Fruit fly (Drosophila melanogaster) whole organism, larva: ENCODE results near the gene CG8837.
A peak's percentile ranks its signal among the peaks of the same experiment; 100 is the strongest.

ENCODE experiments used
- noc ChIP-seq: fragments of 200-800 bp; sonication (Bioruptor generic); optimal IDR thresholded peaks from 3 replicates; lab custom pipeline; 2019; ENCODE audit warnings: missing biosample characterization, mild to moderate bottlenecking, missing genetic modification characterization, moderate library complexity

CG8837 gene

DNA sequence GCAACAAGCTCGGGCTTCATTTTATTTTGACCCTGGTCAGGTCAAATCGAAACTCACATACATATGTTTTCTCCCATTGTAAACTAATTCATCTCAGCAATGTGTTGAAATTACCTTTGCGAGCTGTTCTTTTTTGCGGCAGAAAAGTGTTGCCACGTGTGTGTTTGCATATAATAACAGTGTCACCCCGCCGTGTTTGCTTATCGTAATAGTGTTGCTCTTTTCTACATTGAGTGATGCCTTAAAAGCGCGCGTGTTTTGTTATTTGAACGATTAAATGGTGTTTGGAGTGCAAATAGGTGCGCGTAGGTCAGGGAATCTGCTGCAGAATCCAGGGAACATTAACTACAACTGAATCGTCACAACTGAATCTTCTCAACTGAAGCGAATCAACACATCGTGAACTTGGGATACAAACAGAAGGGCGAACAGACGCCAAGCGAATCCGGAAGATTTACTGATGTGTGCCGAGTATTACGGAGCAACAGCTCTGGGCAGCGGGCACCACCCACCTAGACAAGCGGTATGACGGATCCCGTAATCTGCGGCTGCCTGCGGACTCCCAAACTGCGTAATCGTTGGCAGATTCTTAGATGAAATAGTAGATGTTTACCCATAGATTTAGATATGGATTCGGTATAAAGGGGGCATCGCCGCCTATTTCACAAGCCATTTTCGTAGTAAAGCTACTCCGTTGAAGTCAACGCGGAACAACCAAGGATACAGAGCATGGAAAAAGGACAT is 11.3 kb upstream of the CG8837 start, which contains the start of gene CG15406:
CG15406 (plus strand) TSS at position 694 of the 744 bp plus-strand sequence.
- no peak for TF ChIP-seq noc

DNA sequence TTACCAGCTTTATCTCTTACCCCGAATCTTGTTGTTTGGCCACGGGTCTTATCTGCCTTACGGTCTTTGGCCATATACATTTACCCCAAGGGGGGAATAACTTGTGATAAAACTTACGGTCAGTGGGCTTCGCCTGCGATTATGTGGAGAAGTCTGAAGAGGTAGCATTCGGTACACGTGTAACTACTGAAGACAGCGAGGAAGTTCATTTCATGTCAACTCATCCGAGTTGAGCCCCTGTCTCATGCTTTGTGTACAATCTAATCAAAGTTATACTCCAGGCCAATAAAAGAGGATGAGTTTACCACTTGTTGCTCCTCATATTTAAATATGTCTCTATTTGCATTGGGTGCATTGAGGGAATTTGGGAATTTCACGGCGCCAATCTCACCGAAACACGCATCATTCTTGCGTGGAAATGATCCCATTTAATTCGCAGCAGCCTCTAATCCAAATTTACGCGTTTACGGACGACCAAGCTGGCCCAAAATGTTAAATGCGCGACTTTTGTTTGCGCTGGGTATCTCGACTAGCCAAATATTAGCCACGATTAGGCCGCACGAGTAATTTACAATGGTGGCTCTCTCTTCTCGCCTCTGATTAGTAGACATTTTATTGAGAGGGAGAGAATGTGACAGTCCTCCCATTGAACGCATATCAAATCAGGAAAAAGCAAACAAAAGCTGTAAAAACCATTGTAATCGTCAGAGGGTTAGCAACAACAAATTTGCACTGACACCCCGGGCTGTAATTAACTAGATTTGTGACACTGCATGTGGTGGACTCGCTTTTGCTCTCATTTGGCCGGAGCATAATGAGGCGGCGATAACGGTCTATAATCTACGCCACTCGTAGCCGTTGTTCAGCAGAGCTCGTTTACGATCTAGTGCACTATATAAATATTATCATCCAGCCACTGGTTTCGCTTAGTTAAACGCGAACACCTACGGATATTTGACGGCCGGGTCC is 3.6 kb downstream of the CG8837 start, which contains the start of gene CG33281:
CG33281 (plus strand) TSS at position 919 of the 969 bp plus-strand sequence.
- peak; percentile 80 for TF ChIP-seq noc

DNA sequence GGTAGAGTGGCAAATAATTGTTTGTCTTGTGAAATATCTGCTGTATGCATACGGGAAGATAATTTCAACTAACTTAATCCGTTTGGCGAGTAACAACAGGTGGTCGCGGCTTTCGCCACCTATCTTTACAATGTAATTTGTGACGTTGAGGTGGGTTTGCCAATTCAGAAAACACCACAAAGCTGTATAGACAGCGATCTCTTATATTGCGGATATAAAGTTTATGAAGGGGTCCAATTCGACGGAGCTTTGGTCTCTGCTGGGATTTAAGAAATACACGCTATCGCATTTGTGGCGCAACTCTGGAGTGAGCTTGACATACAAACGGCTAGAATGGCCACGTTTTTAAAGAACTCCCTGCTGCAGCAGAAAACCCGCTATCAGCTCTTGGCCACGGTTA is 7.6 kb downstream of the CG8837 start, which contains the start of gene CG33282:
CG33282 (plus strand) TSS at position 301 of the 400 bp plus-strand sequence.
- no peak for TF ChIP-seq noc

DNA sequence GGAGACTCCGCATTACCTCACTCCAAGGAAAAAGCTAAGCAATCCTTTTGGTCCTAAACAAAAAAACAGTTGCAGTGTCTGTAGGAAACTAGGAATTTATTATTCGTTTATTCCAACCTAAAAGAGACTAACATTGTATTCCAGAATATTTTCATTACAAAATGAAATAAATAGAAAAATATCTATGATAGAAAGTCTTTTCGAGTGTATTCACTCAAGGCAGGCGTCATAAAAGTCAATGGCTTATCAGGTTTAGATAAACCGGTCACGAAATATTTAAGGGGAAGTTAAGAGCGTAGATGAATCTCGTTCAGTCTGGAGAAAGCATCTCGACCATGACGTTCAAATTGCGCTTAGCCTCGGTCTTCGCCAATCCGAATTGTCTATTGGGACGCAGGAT is 10.6 kb downstream of the CG8837 start, which contains the start of gene CG3285:
CG3285 (plus strand) TSS at position 301 of the 400 bp plus-strand sequence.
- TF ChIP-seq noc: no peak

DNA sequence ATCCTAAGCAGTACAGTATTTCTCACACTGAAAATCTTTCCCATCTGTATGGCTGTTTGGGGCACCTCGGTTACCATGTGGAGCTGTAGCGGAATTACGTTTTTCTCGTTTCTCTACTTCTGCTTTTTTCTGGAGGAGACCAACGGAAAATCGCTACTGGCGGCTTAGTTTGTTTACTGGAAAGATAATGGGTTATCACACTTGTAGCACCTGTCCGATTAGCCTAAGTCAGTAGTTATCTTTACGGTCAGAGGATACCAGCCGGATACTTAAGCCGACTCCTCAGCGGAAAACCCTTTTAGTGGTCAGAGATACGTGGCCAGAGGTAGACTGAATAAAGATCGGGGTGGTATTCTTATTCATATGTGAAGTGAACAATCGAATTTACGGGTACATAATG is 12.5 kb downstream of the CG8837 start, which contains the start of gene CG15408:
CG15408 (plus strand) TSS at position 301 of the 400 bp plus-strand sequence.
- TF ChIP-seq noc: no peak

DNA sequence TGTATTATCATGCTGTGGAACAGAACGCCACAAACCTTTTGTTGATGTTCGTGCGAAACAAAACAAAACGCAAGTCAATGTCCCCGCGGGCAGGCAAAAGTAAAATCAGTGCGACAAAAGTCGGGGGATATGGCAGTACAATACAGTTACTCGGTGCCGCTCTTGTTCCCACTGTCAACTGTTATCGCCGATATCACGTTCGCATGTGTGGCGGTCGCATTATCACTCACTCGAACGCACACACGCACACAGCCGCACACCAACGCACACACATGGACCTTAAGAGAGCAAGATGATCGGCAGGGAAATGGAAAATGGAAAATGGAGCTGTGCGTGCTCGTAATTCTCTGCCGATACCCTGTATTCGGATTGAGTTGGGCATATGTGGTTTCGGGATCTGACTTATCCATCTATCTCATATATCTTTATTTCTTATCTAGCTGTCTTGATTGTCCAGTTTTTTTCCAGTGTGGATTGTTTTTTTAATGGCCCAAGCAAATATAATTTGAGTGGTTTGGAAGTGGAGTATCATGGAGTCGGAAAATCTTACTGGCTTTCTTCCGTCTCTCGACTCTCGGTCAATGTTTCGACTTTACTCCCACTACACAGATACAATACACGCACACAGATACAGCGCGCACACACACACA is 18.6 kb downstream of the CG8837 start:
- TF ChIP-seq noc: no peak

DNA sequence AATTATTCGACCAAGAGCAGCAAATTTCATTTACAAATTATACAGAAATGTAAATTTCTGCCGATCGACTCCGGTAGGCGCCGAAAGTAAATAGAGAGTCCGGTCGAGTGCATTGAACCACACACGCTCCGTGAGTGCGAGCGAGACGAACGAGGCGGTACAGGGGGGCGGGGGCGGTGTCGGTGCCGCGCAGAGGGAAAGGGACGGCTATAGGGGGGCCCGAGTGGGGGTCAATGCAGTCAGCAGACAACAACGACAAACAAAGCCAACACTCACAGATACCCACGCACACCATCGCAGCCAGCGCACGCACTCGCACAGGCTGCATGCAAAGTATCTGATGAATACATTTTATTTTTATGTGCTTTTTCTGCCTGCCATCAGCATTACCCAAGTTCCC is 19.4 kb downstream of the CG8837 start:
- TF ChIP-seq noc: no peak

DNA sequence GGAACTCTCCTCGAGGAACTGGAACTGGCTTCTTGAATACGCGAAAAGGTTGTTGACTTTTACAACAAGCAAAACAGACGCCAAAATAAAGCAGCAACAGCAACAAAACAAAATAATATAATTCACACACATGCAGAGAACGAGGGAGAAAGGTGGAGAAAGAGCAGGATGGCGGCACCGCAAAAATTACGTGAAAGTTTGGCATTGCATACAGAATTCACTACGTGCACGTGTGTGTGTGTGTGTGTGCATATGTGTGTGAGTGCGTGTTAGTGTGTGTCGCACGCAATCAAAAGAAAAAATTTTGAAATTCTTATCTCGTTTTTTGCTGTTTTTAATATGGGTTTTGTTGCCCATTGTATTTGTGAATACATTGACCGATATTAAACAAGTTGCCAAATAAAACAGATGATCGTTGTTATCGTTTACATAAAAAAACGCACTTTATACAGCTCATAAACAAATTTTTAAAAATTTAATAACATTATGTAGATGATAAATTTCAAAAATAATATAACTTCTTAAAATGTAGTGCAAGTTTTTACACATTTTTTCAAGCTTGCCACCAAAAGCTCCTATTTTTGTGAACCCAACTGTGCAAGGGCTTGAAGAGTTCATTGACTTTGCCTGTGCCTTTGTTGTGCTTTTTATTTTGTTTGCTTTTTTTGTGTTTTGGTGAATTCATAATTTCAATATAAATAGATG is 21.3 kb downstream of the CG8837 start:
- TF ChIP-seq noc: peak; percentile 55

DNA sequence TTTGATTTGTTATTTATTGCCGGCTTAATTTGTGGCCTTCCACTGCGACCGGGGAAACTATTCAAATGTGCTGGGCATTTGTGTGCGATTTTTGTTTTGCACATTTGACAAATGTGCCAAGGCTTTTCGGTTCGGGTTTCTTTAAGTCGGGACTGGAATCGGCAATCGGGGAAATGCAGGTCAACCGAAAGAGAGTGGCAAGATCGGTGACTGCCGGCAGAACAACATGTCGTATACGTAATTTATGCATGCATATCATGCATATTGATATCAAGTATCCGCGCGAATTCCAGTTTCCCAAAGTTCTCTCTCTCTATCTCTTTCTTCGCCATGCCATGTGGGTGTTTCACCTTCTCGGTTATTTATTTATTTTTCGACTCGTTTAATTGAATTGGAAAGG is 22.3 kb downstream of the CG8837 start:
- TF ChIP-seq noc: no peak

DNA sequence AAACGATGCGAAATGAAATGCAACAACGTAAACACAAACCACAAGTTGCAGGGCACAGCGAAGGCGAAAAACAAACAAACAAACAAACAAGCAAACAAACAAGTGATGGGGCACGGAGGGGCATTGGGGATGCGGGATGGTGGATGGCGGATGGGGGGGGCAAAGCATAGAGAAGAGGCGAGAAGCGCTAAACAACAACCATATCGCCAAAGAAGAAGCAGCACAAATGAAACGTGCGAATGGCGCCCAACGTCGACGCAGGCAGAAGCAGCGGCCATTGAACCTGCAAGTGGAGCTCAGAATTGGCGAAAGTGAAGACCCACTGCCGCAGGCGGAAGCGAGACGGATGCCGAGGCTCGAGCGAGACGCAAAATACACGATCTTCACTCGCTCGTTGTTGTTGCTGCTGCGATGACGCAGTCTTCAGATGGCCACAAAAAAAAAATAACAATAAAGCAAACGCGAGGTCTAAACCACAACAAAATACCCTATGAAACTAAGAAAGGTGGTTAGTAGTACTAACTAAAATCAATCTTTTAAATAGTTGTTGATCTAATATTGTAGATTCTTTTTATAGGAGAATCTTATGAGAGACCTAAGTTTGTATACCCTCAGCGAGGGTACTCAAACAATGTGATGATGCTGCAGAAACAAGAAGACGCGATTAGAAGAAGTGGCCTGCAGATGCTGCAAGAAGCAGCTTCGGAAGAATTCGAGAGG is 25.9 kb downstream of the CG8837 start:
- no peak for TF ChIP-seq noc

DNA sequence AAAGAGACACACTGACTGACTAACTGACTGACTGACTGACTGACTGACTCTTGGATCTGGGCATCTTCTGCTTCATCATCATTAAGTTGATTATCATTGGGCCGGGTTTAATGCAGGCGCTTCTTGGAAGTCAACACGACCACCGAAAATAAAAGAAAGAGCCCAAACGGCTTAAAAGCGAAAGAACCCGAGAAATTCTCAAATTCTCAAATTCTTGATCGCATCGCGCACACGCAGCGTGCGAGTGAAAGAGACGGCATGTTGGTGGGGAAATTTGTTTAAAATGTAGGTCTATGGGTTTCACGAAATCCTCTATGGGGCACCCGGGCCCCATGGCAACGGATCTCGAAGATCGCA is 26.4 kb downstream of the CG8837 start:
- TF ChIP-seq noc: no peak

DNA sequence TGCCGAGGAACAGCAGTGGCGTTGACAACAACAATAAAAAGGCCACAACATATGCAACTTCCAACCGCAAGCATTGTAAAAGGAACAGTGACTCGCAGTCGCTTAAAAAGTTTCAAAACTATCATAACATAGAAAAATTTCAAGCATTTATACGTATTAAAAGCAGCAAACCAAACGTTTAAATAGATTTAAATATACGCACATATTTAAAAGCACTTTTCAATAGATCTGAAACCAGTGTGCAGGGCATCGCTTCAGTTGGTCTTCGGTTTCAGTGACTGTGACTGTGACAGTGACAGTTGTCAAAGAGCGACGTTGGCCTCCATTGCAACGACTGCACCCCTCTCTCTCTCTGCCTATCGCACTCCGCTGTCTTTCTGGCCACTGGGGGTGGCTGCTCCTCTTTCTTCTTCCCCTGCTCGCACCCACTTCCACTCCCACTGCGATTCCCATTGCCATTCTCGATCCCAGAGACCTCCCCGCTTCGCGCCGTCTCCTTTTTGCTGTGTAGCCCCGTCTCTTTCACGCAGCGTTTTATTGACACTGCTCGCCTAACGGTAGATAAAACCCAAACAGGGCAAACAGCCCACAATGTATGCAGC is 28.2 kb downstream of the CG8837 start:
- TF ChIP-seq noc: no peak

DNA sequence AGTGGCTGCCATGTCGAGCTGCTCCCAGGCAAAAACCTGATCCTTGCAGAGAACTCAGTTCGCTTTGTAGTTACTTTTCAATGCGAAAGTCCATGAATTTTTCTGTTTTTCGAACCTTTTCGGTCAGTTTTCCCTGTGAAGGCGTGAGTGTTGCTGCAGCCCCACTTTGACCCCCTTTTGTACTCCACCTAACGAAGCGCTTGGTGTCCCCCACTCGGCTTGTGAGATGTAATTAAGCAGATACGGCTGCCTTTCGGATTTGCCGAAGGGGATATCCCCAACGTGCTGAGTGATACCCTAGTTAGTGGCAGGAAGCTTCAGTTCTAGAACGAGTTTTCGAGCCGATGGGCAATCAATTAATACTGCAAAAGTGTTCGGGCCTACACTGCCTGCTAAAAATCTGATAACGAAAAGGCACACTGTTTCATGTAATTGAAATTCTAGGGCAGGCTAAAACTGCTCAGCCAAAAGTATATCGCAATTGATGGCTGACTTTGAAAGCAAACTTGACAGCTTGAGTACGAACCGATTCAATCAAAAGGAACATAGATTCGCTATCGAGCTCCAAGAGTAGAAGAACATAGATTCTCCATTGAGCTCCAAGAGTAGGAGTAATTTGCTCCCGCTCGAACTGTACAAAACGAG is 31.7 kb downstream of the CG8837 start:
- TF ChIP-seq noc: no peak

DNA sequence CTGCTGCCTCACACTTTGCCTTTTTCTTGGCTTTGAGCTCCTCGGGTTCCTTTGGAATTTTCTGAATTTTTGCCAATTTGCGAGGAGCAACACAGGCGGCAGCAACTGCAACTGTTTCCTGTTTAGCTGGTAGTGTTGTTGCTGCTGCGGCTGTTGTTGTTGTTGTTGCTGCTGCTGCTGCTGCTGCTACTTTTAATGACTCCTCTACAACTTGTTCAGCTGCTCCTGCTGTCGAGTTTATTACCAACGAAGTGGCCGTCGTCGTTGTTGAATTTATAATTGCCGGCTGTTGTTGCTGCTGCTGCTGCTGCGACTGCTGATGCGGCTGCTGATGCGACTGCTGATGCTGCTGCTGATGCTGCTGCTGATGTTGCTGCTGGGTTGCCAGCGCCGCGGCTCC is 32.9 kb downstream of the CG8837 start:
- no peak for TF ChIP-seq noc
